Worm (Caenorhabditis elegans) whole organism, young adult: ENCODE data around the gene C17C3.15.

ENCODE experiments used
- Y56A3A.18 ChIP-seq: fragments of 200-800 bp; sonication (Bioruptor generic); IDR thresholded peaks from 2 replicates; pipeline ENCODE4 v1.3.6; 2022; ENCODE audit warnings: missing genetic modification reagents, missing genetic modification characterization, missing compliant biosample characterization
- die-1 ChIP-seq: sonication (generic microtip); optimal IDR thresholded peaks from 2 replicates; lab custom pipeline; 2016; ENCODE audit warnings: missing genotype, mild to moderate bottlenecking, missing genetic modification characterization, missing compliant biosample characterization

DNA sequence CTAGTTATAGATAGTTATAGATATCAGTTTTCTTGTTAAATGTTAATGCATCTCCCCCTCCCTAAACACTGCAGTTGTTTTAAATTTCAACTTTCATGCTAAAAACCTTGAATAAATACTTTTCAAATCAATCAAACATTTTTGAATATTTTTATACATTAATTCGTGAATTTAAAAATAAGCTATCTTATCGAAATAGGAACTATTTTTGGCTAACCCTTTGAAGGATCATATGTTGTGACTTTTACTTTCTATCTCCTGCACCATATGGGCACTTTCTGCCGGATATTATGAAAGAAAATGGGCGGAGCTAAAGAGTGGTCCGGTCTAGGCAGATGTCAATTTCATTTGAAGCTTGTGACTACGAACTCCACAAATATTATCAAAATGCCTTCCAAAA, 47.8 kb upstream of the C17C3.15 start, which contains the start of gene ZK177.11:
- TF ChIP-seq die-1 (tag; lab: Kevin White, UChicago) = no peak
- TF ChIP-seq Y56A3A.18 (GFP tag; lab: Robert Waterston, UW) = no peak
